Worm (Caenorhabditis elegans): Measurements from ENCODE around the gene ZK938.11.

DNA sequence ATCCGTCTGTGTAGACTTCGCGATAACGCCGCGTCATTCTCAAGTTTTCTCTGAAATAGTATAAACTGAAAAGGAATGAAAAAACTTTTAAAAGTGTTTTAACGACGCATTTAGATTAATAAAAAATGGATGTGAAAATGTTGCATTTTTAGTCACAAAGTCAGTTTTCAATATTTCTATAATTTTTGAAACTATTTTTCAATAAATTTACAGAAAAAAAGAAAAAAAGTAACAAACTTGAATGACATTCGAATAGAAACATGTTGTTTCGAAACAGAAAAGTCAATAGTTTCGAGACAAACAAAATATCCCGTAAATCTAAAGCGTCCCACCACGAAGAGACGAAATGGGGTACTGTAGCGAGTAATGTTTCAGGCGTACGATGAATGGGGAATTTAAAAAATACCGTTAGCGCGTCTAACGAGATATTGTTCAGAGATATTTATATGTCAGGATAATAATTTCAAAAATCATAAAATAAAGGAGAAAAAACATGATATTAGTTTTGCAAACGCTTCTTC is 1.8 kb upstream of the ZK938.11 start, which contains the start of gene rnh-1.2:
- no peak for TF ChIP-seq tbx-8 (GFP tag; optimal IDR thresholded peaks at IDR 0.05)
- no peak for TF ChIP-seq ces-1 (GFP tag; optimal IDR thresholded peaks at IDR 0.05)
- no peak for TF ChIP-seq flh-1 (GFP tag; optimal IDR thresholded peaks at IDR 0.05)
- no peak for TF ChIP-seq pha-4 (tag; optimal IDR thresholded peaks at IDR 0.05)
- TF ChIP-seq lin-13 (tag; optimal IDR thresholded peaks at IDR 0.05): no peak
- no peak for TF ChIP-seq snpc-4 (tag; optimal IDR thresholded peaks at IDR 0.05)
- TF ChIP-seq elt-3 (tag; optimal IDR thresholded peaks at IDR 0.05): no peak
- no peak for TF ChIP-seq lsy-2 (tag; optimal IDR thresholded peaks at IDR 0.05)
- TF ChIP-seq unc-62 (GFP tag; optimal IDR thresholded peaks at IDR 0.05): no peak
- TF ChIP-seq drap-1 (GFP tag; optimal IDR thresholded peaks at IDR 0.05): no peak
- TF ChIP-seq blmp-1 (tag; optimal IDR thresholded peaks at IDR 0.05): no peak

All from whole organism, mixed stage, embryonic.